Fruit fly (Drosophila melanogaster) whole organism, embryonic: Measurements from ENCODE around the gene ssp3.

ENCODE experiments used
- Fer1 ChIP-seq: fragments of 200-800 bp; sonication (Bioruptor generic); optimal IDR thresholded peaks from 2 replicates; lab custom pipeline; 2017; ENCODE audit warnings: missing biosample characterization, mild to moderate bottlenecking, missing genetic modification characterization
- ac ChIP-seq: fragments of 200-800 bp; sonication (Bioruptor generic); optimal IDR thresholded peaks from 3 replicates; lab custom pipeline; 2017; ENCODE audit warnings: missing biosample characterization, mild to moderate bottlenecking, missing genetic modification characterization
- cwo ChIP-seq: fragments of 200-800 bp; sonication (Bioruptor generic); optimal IDR thresholded peaks from 3 replicates; lab custom pipeline; 2017; ENCODE audit warnings: missing biosample characterization, missing genetic modification characterization, mild to moderate bottlenecking, moderate library complexity, missing genetic modification reagents
- en ChIP-seq: fragments of 200-800 bp; sonication (Bioruptor generic); optimal IDR thresholded peaks from 2 replicates; lab custom pipeline; 2016; ENCODE audit warnings: missing biosample characterization, missing genetic modification characterization
- slbo ChIP-seq: fragments of 200-800 bp; sonication (Bioruptor generic); IDR thresholded peaks from 2 replicates; pipeline ENCODE4 v1.3.6; 2022; ENCODE audit warnings: missing biosample characterization, missing genetic modification characterization
- vnd ChIP-seq: fragments of 200-800 bp; sonication (Bioruptor generic); IDR thresholded peaks from 3 replicates; pipeline ENCODE4 v1.3.6; 2022; ENCODE audit warnings: missing biosample characterization, missing genetic modification characterization; ENCODE audit not compliant: partially characterized antibody
- vvl ChIP-seq: fragments of 200-800 bp; sonication (Bioruptor generic); IDR thresholded peaks from 2 replicates; pipeline ENCODE4 v1.3.6; 2022; ENCODE audit warnings: missing biosample characterization, missing genetic modification characterization
- zen2 ChIP-seq: fragments of 200-800 bp; sonication (Bioruptor generic); IDR thresholded peaks from 3 replicates; pipeline ENCODE4 v1.3.6; 2022; ENCODE audit warnings: missing biosample characterization, missing genetic modification characterization; ENCODE audit not compliant: partially characterized antibody

dm6 chr2L:18946636-18947514 lies 3.1 kb upstream of the ssp3 start:
- TF ChIP-seq slbo (GFP tag; lab: Robert Waterston, UW) (0 out of 2 replicates have a peak, but pooled peaks have one; percentile 9), Fer1 (GFP tag; lab: Kevin White, UChicago) (no peak), ac (no peak), en (GFP tag; lab: Kevin White, UChicago) (no peak), vvl (no peak), zen2 (GFP tag; lab: Robert Waterston, UW) (no peak), vnd (GFP tag; lab: Robert Waterston, UW) (no peak), cwo (GFP tag; lab: Kevin White, UChicago) (no peak)
